Worm (Caenorhabditis elegans) whole organism, early embryonic: ENCODE results near the gene M02B7.2.
A peak's percentile ranks its signal among the peaks of the same experiment; 100 is the strongest.

ENCODE experiments used
- B0310.2 ChIP-seq: sonication (generic microtip); optimal IDR thresholded peaks from 2 replicates; lab custom pipeline; 2016; ENCODE audit warnings: mild to moderate bottlenecking, missing genetic modification characterization, missing compliant biosample characterization
- F13C5.2 ChIP-seq: sonication (generic microtip); optimal IDR thresholded peaks from 2 replicates; lab custom pipeline; 2017; ENCODE audit warnings: mild to moderate bottlenecking, missing genetic modification characterization, inconsistent platforms, missing compliant biosample characterization
- aly-1 ChIP-seq: sonication (generic microtip); optimal IDR thresholded peaks from 2 replicates; lab custom pipeline; 2016; ENCODE audit warnings: missing genetic modification characterization, missing compliant biosample characterization
- ama-1 ChIP-seq: fragments of 150-350 bp; optimal IDR thresholded peaks from 2 replicates; lab custom pipeline; 2014
- ceh-36 ChIP-seq: sonication (generic microtip); optimal IDR thresholded peaks from 2 replicates; lab custom pipeline; 2016; ENCODE audit warnings: missing genetic modification characterization, inconsistent platforms, missing compliant biosample characterization
- ets-7 ChIP-seq: sonication (generic microtip); optimal IDR thresholded peaks from 2 replicates; lab custom pipeline; 2016; ENCODE audit warnings: missing genotype, missing genetic modification characterization, missing compliant biosample characterization
- flt-1 ChIP-seq: fragments of 200-800 bp; sonication (Bioruptor generic); IDR thresholded peaks from 2 replicates; pipeline ENCODE4 v1.3.6; 2022; ENCODE audit warnings: missing genetic modification characterization, missing compliant biosample characterization
- hmbx-1 ChIP-seq: sonication (generic microtip); optimal IDR thresholded peaks from 2 replicates; lab custom pipeline; 2016; ENCODE audit warnings: mild to moderate bottlenecking, missing genetic modification characterization, missing compliant biosample characterization
- hmg-4 ChIP-seq: fragments of 200-800 bp; sonication (Bioruptor generic); optimal IDR thresholded peaks from 2 replicates; lab custom pipeline; 2018; ENCODE audit warnings: mild to moderate bottlenecking, missing genetic modification characterization, missing compliant biosample characterization
- hnd-1 ChIP-seq: sonication (generic microtip); optimal IDR thresholded peaks from 2 replicates; lab custom pipeline; 2016; ENCODE audit warnings: missing genetic modification characterization, missing compliant biosample characterization
- sea-1 ChIP-seq: fragments of 200-800 bp; sonication (Bioruptor generic); conservative IDR thresholded peaks from 2 replicates; pipeline ENCODE4 v1.3.6; 2022; ENCODE audit warnings: missing genetic modification characterization, missing compliant biosample characterization
- tbx-37 ChIP-seq: fragments of 200-800 bp; sonication (Bioruptor generic); conservative IDR thresholded peaks from 2 replicates; pipeline ENCODE4 v1.3.6; 2022; ENCODE audit warnings: missing genetic modification reagents, missing genetic modification characterization, missing compliant biosample characterization
- tra-4 ChIP-seq: sonication (generic microtip); optimal IDR thresholded peaks from 2 replicates; lab custom pipeline; 2017; ENCODE audit warnings: missing genetic modification characterization, missing compliant biosample characterization

ce11 chrIV:3841607-3842006 is 38.2 kb downstream of the M02B7.2 start:
- TF ChIP-seq ceh-36 (tag; lab: Kevin White, UChicago) (peak; percentile 47), ama-1 (lab: Kevin White, UChicago) (no peak), tbx-37 (GFP tag; lab: Robert Waterston, UW) (no peak), ets-7 (tag; lab: Kevin White, UChicago) (no peak), aly-1 (tag; lab: Kevin White, UChicago) (no peak), B0310.2 (tag; lab: Kevin White, UChicago) (no peak), tra-4 (tag; lab: Kevin White, UChicago) (no peak), hmg-4 (no peak), sea-1 (GFP tag; lab: Robert Waterston, UW) (no peak), flt-1 (GFP tag; lab: Robert Waterston, UW) (no peak), hmbx-1 (tag; lab: Kevin White, UChicago) (no peak), hnd-1 (no peak), F13C5.2 (tag; lab: Kevin White, UChicago) (no peak)
